Worm (Caenorhabditis elegans) whole organism, L1 larva: Measurements from ENCODE around the gene str-217.

Experiments used
- C16A3.4 ChIP-seq: fragments of 150-350 bp; optimal IDR thresholded peaks from 2 replicates; lab custom pipeline; 2014; ENCODE audit warnings: missing biosample characterization, missing genetic modification characterization
- aha-1 ChIP-seq: fragments of 150-350 bp; optimal IDR thresholded peaks from 2 replicates; lab custom pipeline; 2014; ENCODE audit warnings: missing biosample characterization, missing genetic modification characterization
- aly-2 ChIP-seq: fragments of 150-350 bp; optimal IDR thresholded peaks from 2 replicates; lab custom pipeline; 2014; ENCODE audit warnings: missing biosample characterization, missing genetic modification characterization
- ceh-63 ChIP-seq: fragments of 200-800 bp; sonication (Bioruptor generic); optimal IDR thresholded peaks from 2 replicates; lab custom pipeline; 2018; ENCODE audit warnings: mild to moderate bottlenecking, missing genetic modification characterization, missing compliant biosample characterization
- ceh-8 ChIP-seq: fragments of 200-800 bp; sonication (Bioruptor generic); optimal IDR thresholded peaks from 2 replicates; lab custom pipeline; 2018; ENCODE audit warnings: mild to moderate bottlenecking, missing genetic modification characterization, moderate library complexity, missing compliant biosample characterization
- ceh-90 ChIP-seq: sonication (generic microtip); optimal IDR thresholded peaks from 2 replicates; lab custom pipeline; 2016; ENCODE audit warnings: missing genetic modification characterization, missing compliant biosample characterization
- ces-1 ChIP-seq: fragments of 150-350 bp; optimal IDR thresholded peaks from 2 replicates; lab custom pipeline; 2014; ENCODE audit warnings: missing biosample characterization, missing genetic modification reagents, missing genetic modification characterization
- dsc-1 ChIP-seq: sonication (generic microtip); optimal IDR thresholded peaks from 2 replicates; lab custom pipeline; 2016; ENCODE audit warnings: mild to moderate bottlenecking, missing genetic modification characterization, missing compliant biosample characterization
- efl-1 ChIP-seq, 4 experiments: fragments of 150-350 bp; optimal IDR thresholded peaks in 3 of 4; peaks in 1 of 4; 1 replicate in 1 of 4; 2 replicates in 3 of 4; lab custom pipeline; 2014; ENCODE audit warnings: missing biosample characterization in 2 of 4, missing genetic modification characterization in 2 of 4, missing genetic modification reagents in 2 of 4
- efl-3 ChIP-seq: fragments of 200-800 bp; sonication (Bioruptor generic); optimal IDR thresholded peaks from 2 replicates; lab custom pipeline; 2018; ENCODE audit warnings: mild to moderate bottlenecking, missing genetic modification characterization, missing compliant biosample characterization
- elt-2 ChIP-seq: sonication (generic microtip); optimal IDR thresholded peaks from 2 replicates; lab custom pipeline; 2016; ENCODE audit warnings: missing genetic modification characterization, mild to moderate bottlenecking, inconsistent platforms, missing compliant biosample characterization, missing genetic modification reagents
- fkh-10 ChIP-seq: sonication (generic microtip); optimal IDR thresholded peaks from 2 replicates; lab custom pipeline; 2017; ENCODE audit warnings: missing biosample characterization, missing genetic modification reagents, missing genetic modification characterization
- fkh-8 ChIP-seq: sonication (generic microtip); optimal IDR thresholded peaks from 2 replicates; lab custom pipeline; 2016; ENCODE audit warnings: mild to moderate bottlenecking, missing genetic modification characterization, missing compliant biosample characterization
- hlh-4 ChIP-seq: sonication (generic microtip); optimal IDR thresholded peaks from 2 replicates; lab custom pipeline; 2016; ENCODE audit warnings: mild to moderate bottlenecking, missing genetic modification characterization, missing compliant biosample characterization
- hpl-2 ChIP-seq: fragments of 150-350 bp; optimal IDR thresholded peaks from 2 replicates; lab custom pipeline; 2014; ENCODE audit warnings: missing biosample characterization, missing genetic modification reagents, missing genetic modification characterization
- irx-1 ChIP-seq: sonication (generic microtip); optimal IDR thresholded peaks from 2 replicates; lab custom pipeline; 2016; ENCODE audit warnings: missing genetic modification characterization, missing compliant biosample characterization
- isw-1 ChIP-seq: fragments of 200-800 bp; sonication (Bioruptor generic); IDR thresholded peaks from 2 replicates; pipeline ENCODE4 v1.3.6; 2022; ENCODE audit warnings: missing genetic modification characterization, missing compliant biosample characterization
- lin-13 ChIP-seq: fragments of 150-350 bp; optimal IDR thresholded peaks from 2 replicates; lab custom pipeline; 2014; ENCODE audit warnings: missing biosample characterization, missing genetic modification reagents, missing genetic modification characterization
- lin-35 ChIP-seq, 2 experiments: fragments of 150-350 bp; optimal IDR thresholded peaks; 2 replicates each; lab custom pipeline; 2014; ENCODE audit warnings: missing biosample characterization in 2 of 2, missing genetic modification characterization in 2 of 2, missing genetic modification reagents in 2 of 2
- lir-3 ChIP-seq: sonication (generic microtip); optimal IDR thresholded peaks from 2 replicates; lab custom pipeline; 2016; ENCODE audit warnings: mild to moderate bottlenecking, missing genetic modification characterization, moderate library complexity, missing compliant biosample characterization; ENCODE audit not compliant: poor library complexity
- mab-9 ChIP-seq: fragments of 200-800 bp; sonication (Bioruptor generic); IDR thresholded peaks from 2 replicates; pipeline ENCODE4 v1.3.6; 2022; ENCODE audit warnings: missing genetic modification reagents, missing genetic modification characterization, missing compliant biosample characterization
- mdl-1 ChIP-seq, 2 experiments: fragments of 150-350 bp; optimal IDR thresholded peaks; 2 replicates each; lab custom pipeline; 2014 to 2017; ENCODE audit warnings: missing biosample characterization in 2 of 2, missing genetic modification characterization in 2 of 2, inconsistent platforms in 1 of 2
- mef-2 ChIP-seq: fragments of 150-350 bp; optimal IDR thresholded peaks from 2 replicates; lab custom pipeline; 2014; ENCODE audit warnings: missing biosample characterization, missing genetic modification characterization
- nhr-11 ChIP-seq: fragments of 150-350 bp; optimal IDR thresholded peaks from 2 replicates; lab custom pipeline; 2014; ENCODE audit warnings: missing biosample characterization, missing genetic modification characterization
- nhr-12 ChIP-seq: sonication (generic microtip); optimal IDR thresholded peaks from 2 replicates; lab custom pipeline; 2017; ENCODE audit warnings: missing biosample characterization, missing genetic modification characterization
- nhr-19 ChIP-seq: fragments of 200-800 bp; sonication (Bioruptor generic); conservative IDR thresholded peaks from 2 replicates; pipeline ENCODE4 v1.3.6; 2022; ENCODE audit warnings: missing genetic modification characterization, missing compliant biosample characterization
- nhr-20 ChIP-seq: sonication (generic microtip); optimal IDR thresholded peaks from 2 replicates; lab custom pipeline; 2016; ENCODE audit warnings: mild to moderate bottlenecking, missing genetic modification characterization, missing compliant biosample characterization
- nhr-237 ChIP-seq: fragments of 150-350 bp; optimal IDR thresholded peaks from 2 replicates; lab custom pipeline; 2014; ENCODE audit warnings: missing biosample characterization, missing genetic modification characterization
- nhr-28 ChIP-seq: fragments of 150-350 bp; optimal IDR thresholded peaks from 2 replicates; lab custom pipeline; 2014; ENCODE audit warnings: missing biosample characterization, missing genetic modification characterization
- nhr-76 ChIP-seq: sonication (generic microtip); optimal IDR thresholded peaks from 2 replicates; lab custom pipeline; 2017; ENCODE audit warnings: missing biosample characterization, missing genetic modification characterization
- nhr-77 ChIP-seq: fragments of 150-350 bp; optimal IDR thresholded peaks from 2 replicates; lab custom pipeline; 2014; ENCODE audit warnings: missing biosample characterization, missing genetic modification characterization
- nhr-84 ChIP-seq: sonication (generic microtip); optimal IDR thresholded peaks from 2 replicates; lab custom pipeline; 2017; ENCODE audit warnings: missing biosample characterization, missing genetic modification characterization
- pax-3 ChIP-seq: fragments of 200-800 bp; sonication (Bioruptor generic); optimal IDR thresholded peaks from 2 replicates; lab custom pipeline; 2018; ENCODE audit warnings: mild to moderate bottlenecking, missing genetic modification characterization, moderate library complexity, missing compliant biosample characterization
- rnt-1 ChIP-seq: sonication (generic microtip); optimal IDR thresholded peaks from 2 replicates; lab custom pipeline; 2016; ENCODE audit warnings: mild to moderate bottlenecking, missing genetic modification characterization, moderate library complexity, missing compliant biosample characterization
- tlp-1 ChIP-seq: fragments of 150-350 bp; optimal IDR thresholded peaks from 2 replicates; lab custom pipeline; 2014; ENCODE audit warnings: missing biosample characterization, missing genetic modification characterization
- unc-130 ChIP-seq: fragments of 150-350 bp; optimal IDR thresholded peaks from 2 replicates; lab custom pipeline; 2017; ENCODE audit warnings: missing biosample characterization, missing genetic modification characterization, inconsistent platforms
- unc-62 ChIP-seq: fragments of 150-350 bp; optimal IDR thresholded peaks from 2 replicates; lab custom pipeline; 2014; ENCODE audit warnings: missing biosample characterization, missing genetic modification reagents, missing genetic modification characterization
- zag-1 ChIP-seq: fragments of 150-350 bp; optimal IDR thresholded peaks from 2 replicates; lab custom pipeline; 2014; ENCODE audit warnings: missing biosample characterization, missing genetic modification characterization
- ztf-4 ChIP-seq: fragments of 150-350 bp; optimal IDR thresholded peaks from 2 replicates; lab custom pipeline; 2014; ENCODE audit warnings: missing biosample characterization, missing genetic modification characterization

The str-217 gene

DNA sequence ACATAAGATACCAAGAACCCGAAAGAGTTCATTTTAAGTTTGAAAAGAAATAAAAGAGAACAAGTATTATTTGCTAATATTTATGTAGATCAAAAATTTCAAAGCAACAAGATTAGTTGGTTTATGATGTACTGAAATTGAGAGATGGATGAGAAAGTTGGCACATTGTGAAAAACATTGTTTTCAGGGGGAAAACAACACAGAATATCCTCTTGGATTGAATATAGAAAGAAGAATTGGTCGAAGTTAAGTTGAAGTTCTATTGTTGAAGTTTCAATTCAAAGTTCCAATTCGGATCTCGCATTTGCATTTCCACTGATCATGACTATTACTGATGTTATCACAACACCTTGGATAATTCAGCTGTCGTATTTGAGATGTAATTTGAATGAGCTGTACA lies 531 bp upstream of the str-217 start:
- TF ChIP-seq mdl-1 (tag; optimal IDR thresholded peaks at IDR 0.05; lab: Kevin White, UChicago) (no peak), ceh-63 (GFP tag; lab: Kevin White, UChicago) (no peak), C16A3.4 (tag; lab: Kevin White, UChicago) (no peak), irx-1 (tag; lab: Kevin White, UChicago) (no peak), hlh-4 (tag; lab: Kevin White, UChicago) (no peak), efl-3 (GFP tag; lab: Kevin White, UChicago) (no peak), fkh-10 (no peak), unc-62 (GFP tag; lab: Kevin White, UChicago) (no peak), dsc-1 (tag; lab: Kevin White, UChicago) (no peak), ceh-90 (no peak)

DNA sequence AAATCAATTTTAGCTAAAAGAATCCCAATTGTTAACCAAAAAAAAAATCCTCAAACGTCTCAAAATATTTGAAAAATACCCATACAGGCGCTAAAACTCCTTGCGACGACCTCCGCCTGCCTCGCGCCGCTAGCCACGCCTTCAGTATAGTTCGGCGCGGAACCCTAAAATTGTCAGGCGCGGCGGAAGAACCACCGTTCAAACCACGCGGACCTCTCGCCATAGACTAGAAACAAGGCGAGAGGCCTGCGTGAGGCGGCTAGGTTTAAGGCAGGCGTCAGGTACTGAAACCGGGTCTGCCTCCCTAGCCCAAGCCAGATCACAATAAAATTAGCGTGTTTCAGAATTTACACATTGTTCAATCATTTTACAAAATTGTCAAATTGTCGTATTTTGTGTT lies 7.7 kb downstream of the str-217 start:
- TF ChIP-seq dsc-1 (tag; lab: Kevin White, UChicago): no peak
- no peak for TF ChIP-seq mab-9
- no peak for TF ChIP-seq nhr-76 (tag; lab: Kevin White, UChicago)
- TF ChIP-seq efl-1 (optimal IDR thresholded peaks at IDR 0.05; lab: Kevin White, UChicago): no peak
- TF ChIP-seq efl-1 (GFP tag; optimal IDR thresholded peaks at IDR 0.05 in 1 of 2; lab: Kevin White, UChicago): no peak
- TF ChIP-seq nhr-20 (tag; lab: Kevin White, UChicago): no peak
- no peak for TF ChIP-seq lin-13 (GFP tag; lab: Kevin White, UChicago)
- TF ChIP-seq nhr-19 (GFP tag; lab: Robert Waterston, UW): no peak
- no peak for TF ChIP-seq nhr-11 (tag; lab: Kevin White, UChicago)
- no peak for TF ChIP-seq lin-35 (GFP tag; optimal IDR thresholded peaks at IDR 0.05; lab: Kevin White, UChicago)
- TF ChIP-seq lir-3 (tag; lab: Kevin White, UChicago): no peak
- no peak for TF ChIP-seq C16A3.4 (tag; lab: Kevin White, UChicago)
- no peak for TF ChIP-seq isw-1 (GFP tag; lab: Robert Waterston, UW)
- TF ChIP-seq elt-2 (tag; lab: Kevin White, UChicago): no peak
- no peak for TF ChIP-seq rnt-1 (tag; lab: Kevin White, UChicago)
- no peak for TF ChIP-seq unc-130 (tag; lab: Kevin White, UChicago)
- TF ChIP-seq aly-2 (tag; lab: Kevin White, UChicago): no peak
- TF ChIP-seq nhr-237 (tag; lab: Kevin White, UChicago): no peak

DNA sequence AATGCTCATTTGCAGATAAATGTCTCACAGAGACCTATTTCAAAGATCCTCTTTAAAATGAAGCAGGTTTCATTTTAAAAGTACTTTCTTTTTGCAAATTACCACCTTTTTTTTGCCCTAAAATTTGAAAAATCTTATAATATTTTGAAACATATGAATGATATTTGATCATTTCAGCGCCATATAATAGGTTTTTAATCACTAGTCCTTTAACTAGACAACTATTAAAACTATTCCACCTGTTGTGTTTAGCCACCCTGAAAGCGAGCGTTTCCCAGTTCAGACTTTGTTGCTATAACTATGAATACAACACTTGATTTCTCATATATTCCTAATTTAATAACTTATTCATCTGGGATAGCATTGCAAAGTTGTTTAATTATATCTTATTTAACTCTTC lies 8.4 kb downstream of the str-217 start, which contains the start of gene srz-95:
Gene srz-95 (plus strand): TSS at position 301 of the 400 bp plus-strand sequence.
- TF ChIP-seq pax-3 (tag; lab: Kevin White, UChicago): no peak
- TF ChIP-seq zag-1 (tag; lab: Kevin White, UChicago): no peak
- no peak for TF ChIP-seq tlp-1 (tag; lab: Kevin White, UChicago)
- no peak for TF ChIP-seq ztf-4 (tag; lab: Kevin White, UChicago)
- no peak for TF ChIP-seq nhr-28 (tag; lab: Kevin White, UChicago)
- no peak for TF ChIP-seq mef-2 (tag; lab: Kevin White, UChicago)
- TF ChIP-seq aha-1: no peak
- TF ChIP-seq mdl-1 (tag; optimal IDR thresholded peaks at IDR 0.05; lab: Kevin White, UChicago): no peak
- TF ChIP-seq ces-1 (GFP tag; lab: Kevin White, UChicago): no peak
- TF ChIP-seq hpl-2 (GFP tag; lab: Kevin White, UChicago): no peak

DNA sequence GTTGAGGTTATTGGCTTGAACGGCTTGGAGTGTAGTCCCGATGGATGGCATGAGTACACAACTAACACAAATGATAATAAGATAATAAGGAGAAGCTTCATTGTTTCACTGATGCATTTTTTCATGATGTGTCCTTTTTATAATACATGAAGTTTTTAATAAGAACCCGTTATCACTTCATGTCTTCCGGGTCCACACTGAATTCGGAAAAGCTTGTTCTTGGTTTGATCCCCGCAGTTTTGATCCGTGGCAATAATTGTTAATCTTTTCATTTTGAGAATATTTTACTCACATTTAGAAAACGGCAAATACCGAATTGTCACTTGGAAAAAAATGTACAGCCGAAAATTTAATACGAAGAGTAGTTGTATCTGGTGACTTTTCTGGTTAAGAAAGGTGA lies 11.5 kb downstream of the str-217 start, which contains the start of gene Y102A5C.27:
Gene Y102A5C.27 (minus strand): TSS at position 101 of the 400 bp plus-strand sequence.
- no peak for TF ChIP-seq efl-3 (GFP tag; lab: Kevin White, UChicago)
- TF ChIP-seq ceh-8: no peak
- TF ChIP-seq nhr-77: no peak
- TF ChIP-seq nhr-12 (tag; lab: Kevin White, UChicago): no peak
- no peak for TF ChIP-seq nhr-84 (tag; lab: Kevin White, UChicago)
- TF ChIP-seq lin-13 (GFP tag; lab: Kevin White, UChicago): no peak
- TF ChIP-seq fkh-8: no peak
- no peak for TF ChIP-seq pax-3 (tag; lab: Kevin White, UChicago)
